Worm (Caenorhabditis elegans) whole organism, L1 larva: ENCODE results near the gene C03E10.1.

Source experiments
- aly-2 ChIP-seq: fragments of 150-350 bp; optimal IDR thresholded peaks from 2 replicates; lab custom pipeline; 2014; ENCODE audit warnings: missing biosample characterization, missing genetic modification characterization
- ceh-88 ChIP-seq: fragments of 200-800 bp; sonication (Bioruptor generic); IDR thresholded peaks from 2 replicates; pipeline ENCODE4 v1.3.6; 2022; ENCODE audit warnings: missing genetic modification characterization, missing compliant biosample characterization
- dsc-1 ChIP-seq: sonication (generic microtip); optimal IDR thresholded peaks from 2 replicates; lab custom pipeline; 2016; ENCODE audit warnings: mild to moderate bottlenecking, missing genetic modification characterization, missing compliant biosample characterization
- elt-2 ChIP-seq: sonication (generic microtip); optimal IDR thresholded peaks from 2 replicates; lab custom pipeline; 2016; ENCODE audit warnings: missing genetic modification characterization, mild to moderate bottlenecking, inconsistent platforms, missing compliant biosample characterization, missing genetic modification reagents
- fos-1 ChIP-seq: fragments of 150-350 bp; optimal IDR thresholded peaks from 2 replicates; lab custom pipeline; 2014; ENCODE audit warnings: missing biosample characterization, missing genetic modification characterization
- lin-15B ChIP-seq: fragments of 150-350 bp; sonication (generic microtip); optimal IDR thresholded peaks from 3 replicates; lab custom pipeline; 2014; ENCODE audit warnings: missing biosample characterization, missing genetic modification characterization
- nhr-12 ChIP-seq: sonication (generic microtip); optimal IDR thresholded peaks from 2 replicates; lab custom pipeline; 2017; ENCODE audit warnings: missing biosample characterization, missing genetic modification characterization
- nhr-76 ChIP-seq: sonication (generic microtip); optimal IDR thresholded peaks from 2 replicates; lab custom pipeline; 2017; ENCODE audit warnings: missing biosample characterization, missing genetic modification characterization
- nhr-77 ChIP-seq: fragments of 150-350 bp; optimal IDR thresholded peaks from 2 replicates; lab custom pipeline; 2014; ENCODE audit warnings: missing biosample characterization, missing genetic modification characterization
- pag-3 ChIP-seq: sonication (generic microtip); optimal IDR thresholded peaks from 2 replicates; lab custom pipeline; 2017; ENCODE audit warnings: missing genetic modification characterization, mild to moderate bottlenecking, missing compliant biosample characterization, antibody characterized with exemption, borderline replicate concordance; ENCODE audit not compliant: insufficient read depth
- pqm-1 ChIP-seq: sonication (generic microtip); optimal IDR thresholded peaks from 3 replicates; lab custom pipeline; 2017; ENCODE audit warnings: missing biosample characterization, missing genetic modification characterization
- swsn-7 ChIP-seq: sonication (generic microtip); optimal IDR thresholded peaks from 2 replicates; lab custom pipeline; 2016; ENCODE audit warnings: missing genetic modification characterization, missing compliant biosample characterization
- unc-62 ChIP-seq: fragments of 150-350 bp; optimal IDR thresholded peaks from 2 replicates; lab custom pipeline; 2014; ENCODE audit warnings: missing biosample characterization, missing genetic modification reagents, missing genetic modification characterization
- ztf-4 ChIP-seq: fragments of 150-350 bp; optimal IDR thresholded peaks from 2 replicates; lab custom pipeline; 2014; ENCODE audit warnings: missing biosample characterization, missing genetic modification characterization

DNA sequence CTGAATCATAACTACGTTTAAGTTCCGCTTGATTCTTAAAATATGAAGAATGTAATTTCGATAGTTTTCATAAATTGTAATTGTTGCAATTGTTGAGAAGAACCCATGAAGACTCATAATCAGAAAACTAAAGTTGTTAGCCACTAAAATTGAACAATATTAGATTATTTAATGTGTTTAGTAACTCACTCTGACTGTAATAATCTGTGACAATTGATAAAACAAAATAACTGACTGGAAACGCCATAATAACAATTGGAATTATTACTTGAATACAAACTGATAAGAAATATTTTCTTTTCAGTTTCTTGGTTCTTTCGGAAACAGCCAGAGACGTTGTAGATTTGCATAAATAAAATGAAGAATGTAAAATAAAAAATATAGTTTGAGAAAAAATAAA, 8.4 kb downstream of the C03E10.1 start:
- no peak for TF ChIP-seq ceh-88 (GFP tag; lab: Robert Waterston, UW)
- TF ChIP-seq elt-2 (tag; lab: Kevin White, UChicago): no peak
- TF ChIP-seq nhr-76 (tag; lab: Kevin White, UChicago): no peak
- TF ChIP-seq pqm-1 (tag; lab: Kevin White, UChicago): no peak
- no peak for TF ChIP-seq ztf-4
- no peak for TF ChIP-seq nhr-12
- no peak for TF ChIP-seq lin-15B
- TF ChIP-seq unc-62 (GFP tag; lab: Kevin White, UChicago): no peak
- TF ChIP-seq aly-2 (tag; lab: Kevin White, UChicago): no peak
- no peak for TF ChIP-seq dsc-1 (tag; lab: Kevin White, UChicago)
- no peak for TF ChIP-seq nhr-77
- no peak for TF ChIP-seq fos-1 (tag; lab: Kevin White, UChicago)
- no peak for TF ChIP-seq swsn-7
- no peak for TF ChIP-seq pag-3 (tag; lab: Kevin White, UChicago)
